Fruit fly (Drosophila melanogaster): ENCODE data around the gene hth.
A peak's percentile ranks its signal among the peaks of the same experiment; 100 is the strongest.

hth gene

dm6 chr3R:10628234-10628633 lies 11.1 kb downstream of the hth start (continued):
- TF ChIP-seq HLH3B (GFP tag; IDR thresholded peaks at IDR 0.05) (peak; percentile 61; the same call in 1 of the 2 replicates), ind (GFP tag; optimal IDR thresholded peaks at IDR 0.05) (peak; percentile 31), CG11093 (GFP tag; IDR thresholded peaks at IDR 0.05) (no peak), CG10979 (tag; optimal IDR thresholded peaks at IDR 0.05) (peak; percentile 79), CG14965 (GFP tag; optimal IDR thresholded peaks at IDR 0.05; ENCODE audit: borderline replicate concordance) (no peak), eve (GFP tag; optimal IDR thresholded peaks at IDR 0.05) (no peak), Dfd (GFP tag; optimal IDR thresholded peaks at IDR 0.05) (no peak), Fer2 (tag; optimal IDR thresholded peaks at IDR 0.05) (no peak), CG8765 (GFP tag; IDR thresholded peaks at IDR 0.05) (peak; percentile 30; the same call in 1 of the 2 replicates), gro (GFP tag; optimal IDR thresholded peaks at IDR 0.05) (no peak), CG13775 (GFP tag; optimal IDR thresholded peaks at IDR 0.05) (peak; percentile 31), CG1529 (GFP tag; optimal IDR thresholded peaks at IDR 0.05) (peak; percentile 15), pb (GFP tag; optimal IDR thresholded peaks at IDR 0.05) (no peak), CG6683 (GFP tag; optimal IDR thresholded peaks at IDR 0.05) (no peak), HLH54F (GFP tag; optimal IDR thresholded peaks at IDR 0.05) (no peak), Doc2 (GFP tag; IDR thresholded peaks at IDR 0.05) (no peak), CG2889 (GFP tag; IDR thresholded peaks at IDR 0.05) (no peak), Dbx (GFP tag; IDR thresholded peaks at IDR 0.05) (no peak), Abd-B (GFP tag; optimal IDR thresholded peaks at IDR 0.05) (peak; percentile 59), pho (GFP tag; optimal IDR thresholded peaks at IDR 0.05) (no peak), Camta (GFP tag; optimal IDR thresholded peaks at IDR 0.05) (no peak), E2f2 (GFP tag; IDR thresholded peaks at IDR 0.05) (peak; percentile 10; the same call in 1 of the 2 replicates), sima (GFP tag; optimal IDR thresholded peaks at IDR 0.05) (no peak), Vsx1 (GFP tag; optimal IDR thresholded peaks at IDR 0.05) (no peak), CG34224 (GFP tag; IDR thresholded peaks at IDR 0.05; ENCODE audit: partially characterized antibody) (no peak), CG17612 (GFP tag; IDR thresholded peaks at IDR 0.05) (no peak), sim (GFP tag; IDR thresholded peaks at IDR 0.05) (no peak), danr (GFP tag; IDR thresholded peaks at IDR 0.05) (no peak), aop (GFP tag; IDR thresholded peaks at IDR 0.05) (no peak), CG9727 (GFP tag; optimal IDR thresholded peaks at IDR 0.05) (peak; percentile 67), Hmx (GFP tag; optimal IDR thresholded peaks at IDR 0.05) (no peak), crol (GFP tag; IDR thresholded peaks at IDR 0.05) (no peak), sc (optimal IDR thresholded peaks at IDR 0.05) (no peak), sc (GFP tag; optimal IDR thresholded peaks at IDR 0.05) (no peak), pan (optimal IDR thresholded peaks at IDR 0.05) (no peak), pan (GFP tag; optimal IDR thresholded peaks at IDR 0.05 in 1 of 2, IDR thresholded peaks at IDR 0.05 in 1 of 2) (peak in 1 of 2 experiments; percentile 33), Drgx (GFP tag; IDR thresholded peaks at IDR 0.05) (0 out of 2 replicates have a peak, but pooled peaks have one; percentile 39), gsb-n (tag; optimal IDR thresholded peaks at IDR 0.05) (peak; percentile 23), CG15479 (GFP tag; optimal IDR thresholded peaks at IDR 0.05) (peak; percentile 27), lilli (GFP tag; optimal IDR thresholded peaks at IDR 0.05) (peak; percentile 23), CG2712 (tag; optimal IDR thresholded peaks at IDR 0.05) (peak; percentile 83), Ada2b (GFP tag; IDR thresholded peaks at IDR 0.05) (peak; percentile 62), tin (GFP tag; optimal IDR thresholded peaks at IDR 0.05) (peak; percentile 53), CG4360 (GFP tag; IDR thresholded peaks at IDR 0.05) (no peak), ac (GFP tag; optimal IDR thresholded peaks at IDR 0.05) (peak; percentile 1), ewg (GFP tag; optimal IDR thresholded peaks at IDR 0.05) (no peak), Oaz (GFP tag; IDR thresholded peaks at IDR 0.05) (no peak), CG3726 (GFP tag; IDR thresholded peaks at IDR 0.05) (no peak), maf-S (GFP tag; optimal IDR thresholded peaks at IDR 0.05) (no peak), pros (GFP tag; optimal IDR thresholded peaks at IDR 0.05) (no peak), CG8290 (GFP tag; optimal IDR thresholded peaks at IDR 0.05) (peak; percentile 25), CG8290 (tag; optimal IDR thresholded peaks at IDR 0.05) (no peak), tgo (GFP tag; IDR thresholded peaks at IDR 0.05) (peak; percentile 44; the same call in 2 of the 3 replicates)

Measured in whole organism, embryonic.